1 fruit fly cellular context compared by ENCODE assay signal in the genomic region with DNA sequence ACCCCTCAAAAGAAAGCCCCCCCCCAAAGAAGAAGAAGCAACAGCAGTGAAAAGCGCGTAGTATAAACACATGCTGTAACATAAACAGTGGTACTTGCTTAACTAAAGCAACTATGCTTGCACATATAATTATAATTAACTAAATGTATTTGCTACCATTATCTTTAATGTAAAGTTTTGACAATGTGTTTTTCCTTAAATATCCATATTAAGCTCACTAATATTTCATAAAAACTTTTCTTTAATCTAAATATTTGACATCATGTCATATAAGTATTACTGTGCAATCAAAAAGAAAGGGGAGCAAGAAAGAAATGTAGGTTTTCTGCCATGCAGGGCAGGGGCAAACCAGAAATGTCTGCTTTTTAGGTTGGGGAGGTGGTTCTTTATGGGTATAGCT.
TF ChIP-seq lines count a peak whose summit lies in the region.

No protein-coding gene starts in this region.

TF ChIP-seq in whole organism, embryonic, 481 proteins besides CTCF, POLR2A, EP300 and RAD21 (continued from another document):
- TF ChIP-seq lab (GFP tag; optimal IDR thresholded peaks at IDR 0.05; lab: Kevin White, UChicago) = peak; percentile 69
- peak; percentile 39; the same call in 1 of the 2 replicates for TF ChIP-seq Xrp1 (GFP tag; IDR thresholded peaks at IDR 0.05; lab: Robert Waterston, UW)
- TF ChIP-seq Hmx (GFP tag; optimal IDR thresholded peaks at IDR 0.05; lab: Kevin White, UChicago) = no peak
- no peak for TF ChIP-seq CG6854 (GFP tag; optimal IDR thresholded peaks at IDR 0.05; lab: Kevin White, UChicago)
- TF ChIP-seq fd96Cb (tag; optimal IDR thresholded peaks at IDR 0.05; lab: Kevin White, UChicago) = peak; percentile 16
- TF ChIP-seq sna (GFP tag; IDR thresholded peaks at IDR 0.05; lab: Robert Waterston, UW; ENCODE audit: partially characterized antibody) = no peak
- no peak for TF ChIP-seq Dek (tag; optimal IDR thresholded peaks at IDR 0.05; lab: Kevin White, UChicago)
- no peak for TF ChIP-seq chm (GFP tag; IDR thresholded peaks at IDR 0.05; lab: Robert Waterston, UW)
- peak; percentile 76 for TF ChIP-seq CG13894 (tag; optimal IDR thresholded peaks at IDR 0.05; lab: Kevin White, UChicago)
- peak; percentile 81 for TF ChIP-seq crol (GFP tag; IDR thresholded peaks at IDR 0.05; lab: Robert Waterston, UW)
- TF ChIP-seq CG2712 (tag; optimal IDR thresholded peaks at IDR 0.05; lab: Kevin White, UChicago) = peak; percentile 32
- TF ChIP-seq Gsc (GFP tag; IDR thresholded peaks at IDR 0.05; lab: Robert Waterston, UW) = no peak
- no peak for TF ChIP-seq CG11456 (GFP tag; IDR thresholded peaks at IDR 0.05; lab: Robert Waterston, UW)
- TF ChIP-seq CG12236 (GFP tag; optimal IDR thresholded peaks at IDR 0.05; lab: Kevin White, UChicago) = no peak
- TF ChIP-seq cwo (GFP tag; optimal IDR thresholded peaks at IDR 0.05; lab: Kevin White, UChicago) = peak; percentile 43
- peak; percentile 3 for TF ChIP-seq Med (GFP tag; lab: Kevin White, UChicago)
- TF ChIP-seq CG30020 (tag; optimal IDR thresholded peaks at IDR 0.05; lab: Kevin White, UChicago) = no peak
- TF ChIP-seq Fer3 (tag; optimal IDR thresholded peaks at IDR 0.05; lab: Kevin White, UChicago) = peak; percentile 44
- TF ChIP-seq Sin3A (optimal IDR thresholded peaks at IDR 0.05; lab: Kevin White, UChicago) = no peak
- peak; percentile 12 for TF ChIP-seq CG1233 (GFP tag; optimal IDR thresholded peaks at IDR 0.05; lab: Kevin White, UChicago)
- peak; percentile 70 for TF ChIP-seq CG17359 (tag; optimal IDR thresholded peaks at IDR 0.05; lab: Kevin White, UChicago)
- peak; percentile 51 for TF ChIP-seq phol (tag; optimal IDR thresholded peaks at IDR 0.05; lab: Kevin White, UChicago)
- TF ChIP-seq CG11696 (GFP tag; IDR thresholded peaks at IDR 0.05; lab: Robert Waterston, UW) = 0 out of 2 replicates have a peak, but pooled peaks have one; percentile 10
- TF ChIP-seq CG18599 (GFP tag; optimal IDR thresholded peaks at IDR 0.05; lab: Kevin White, UChicago) = peak; percentile 72
- TF ChIP-seq tap (tag; optimal IDR thresholded peaks at IDR 0.05; lab: Kevin White, UChicago) = peak; percentile 54
- peak; percentile 63; the same call in 1 of the 2 replicates for TF ChIP-seq CG32772 (GFP tag; IDR thresholded peaks at IDR 0.05; lab: Robert Waterston, UW)
- peak; percentile 70 for TF ChIP-seq CG2678 (tag; optimal IDR thresholded peaks at IDR 0.05; lab: Kevin White, UChicago)
- TF ChIP-seq grau (tag; optimal IDR thresholded peaks at IDR 0.05; lab: Kevin White, UChicago) = peak; percentile 10
- no peak for TF ChIP-seq TFAM (GFP tag; optimal IDR thresholded peaks at IDR 0.05; lab: Kevin White, UChicago)
- TF ChIP-seq CG10654 (GFP tag; optimal IDR thresholded peaks at IDR 0.05; lab: Kevin White, UChicago) = peak; percentile 11
- peak; percentile 30 for TF ChIP-seq Sox100B (GFP tag; optimal IDR thresholded peaks at IDR 0.05; lab: Kevin White, UChicago)
- peak; percentile 41 for TF ChIP-seq ttk (GFP tag; IDR thresholded peaks at IDR 0.05; lab: Robert Waterston, UW)
- TF ChIP-seq fu2 (GFP tag; optimal IDR thresholded peaks at IDR 0.05; lab: Kevin White, UChicago) = no peak
